Worm (Caenorhabditis elegans) whole organism, young adult: ENCODE data around the gene K10H10.13.

Experiments used
- C06A6.2 ChIP-seq: fragments of 200-800 bp; sonication (Bioruptor generic); conservative IDR thresholded peaks from 2 replicates; pipeline ENCODE4 v1.3.6; 2022; ENCODE audit warnings: missing genetic modification characterization, missing compliant biosample characterization
- F10E7.11 ChIP-seq: sonication (generic microtip); optimal IDR thresholded peaks from 2 replicates; lab custom pipeline; 2017; ENCODE audit warnings: mild to moderate bottlenecking, missing genetic modification characterization, moderate library complexity, missing compliant biosample characterization
- ama-1 ChIP-seq, 3 experiments: fragments of 150-350 bp in 1 of 3; sonication (generic microtip) in 2 of 3; optimal IDR thresholded peaks; 2 replicates each; lab custom pipeline; 2014 to 2018; ENCODE audit warnings: missing biosample characterization in 2 of 3, missing genetic modification characterization in 2 of 3, missing genetic modification reagents in 2 of 3
- atf-7 ChIP-seq: sonication (generic microtip); optimal IDR thresholded peaks from 2 replicates; lab custom pipeline; 2017; ENCODE audit warnings: mild to moderate bottlenecking, missing genetic modification characterization, missing compliant biosample characterization
- dpff-1 ChIP-seq: sonication (generic microtip); optimal IDR thresholded peaks from 2 replicates; lab custom pipeline; 2017; ENCODE audit warnings: mild to moderate bottlenecking, missing genetic modification characterization, missing compliant biosample characterization
- ets-4 ChIP-seq: fragments of 200-800 bp; sonication (Bioruptor generic); optimal IDR thresholded peaks from 2 replicates; lab custom pipeline; 2018; ENCODE audit warnings: mild to moderate bottlenecking, missing genetic modification characterization, missing compliant biosample characterization
- nhr-27 ChIP-seq: fragments of 200-800 bp; sonication (Bioruptor generic); optimal IDR thresholded peaks from 2 replicates; lab custom pipeline; 2018; ENCODE audit warnings: mild to moderate bottlenecking, missing genetic modification characterization, moderate library complexity, missing compliant biosample characterization
- repo-1 ChIP-seq: sonication (generic microtip); optimal IDR thresholded peaks from 2 replicates; lab custom pipeline; 2017; ENCODE audit warnings: mild to moderate bottlenecking, missing genetic modification characterization, missing compliant biosample characterization

DNA sequence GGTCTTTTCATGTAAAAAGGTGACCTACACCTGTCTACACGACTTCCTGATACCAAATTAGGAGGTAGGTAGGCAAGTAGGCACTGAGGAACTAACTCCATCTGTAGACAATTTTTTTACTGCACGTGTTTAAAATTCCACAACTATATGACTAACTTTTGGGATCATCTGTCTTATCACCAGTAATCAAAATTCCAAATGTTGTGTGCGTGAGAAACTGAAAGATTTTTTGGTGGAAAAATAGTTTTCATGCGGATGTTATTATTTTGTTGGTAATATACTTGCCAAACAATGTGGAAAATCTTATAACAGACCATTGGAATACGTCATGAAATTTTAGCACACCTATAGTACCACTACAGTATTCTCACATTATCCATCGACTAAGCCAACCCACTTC is at the start of gene K10H10.13:
- TF ChIP-seq dpff-1 (tag; lab: Kevin White, UChicago) = no peak
- TF ChIP-seq ets-4 (GFP tag; lab: Kevin White, UChicago) = no peak
- TF ChIP-seq nhr-27 (tag; lab: Kevin White, UChicago) = no peak
- no peak for TF ChIP-seq atf-7
- TF ChIP-seq C06A6.2 (GFP tag; lab: Robert Waterston, UW) = no peak
- TF ChIP-seq repo-1 (tag; lab: Kevin White, UChicago) = no peak
- no peak for TF ChIP-seq ama-1 (optimal IDR thresholded peaks at IDR 0.05; lab: Kevin White, UChicago)
- TF ChIP-seq ama-1 (GFP tag; optimal IDR thresholded peaks at IDR 0.05; lab: Kevin White, UChicago) = no peak
- no peak for TF ChIP-seq F10E7.11 (tag; lab: Kevin White, UChicago)
